Worm (Caenorhabditis elegans) whole organism, late embryonic: ENCODE results near the gene F09C6.10.

Experiments used
- K09A11.1 ChIP-seq: sonication (generic microtip); optimal IDR thresholded peaks from 2 replicates; lab custom pipeline; 2017; ENCODE audit warnings: antibody characterized with exemption, mild to moderate bottlenecking, missing genetic modification characterization, missing compliant biosample characterization; ENCODE audit not compliant: insufficient read depth
- elt-2 ChIP-seq: sonication (generic microtip); optimal IDR thresholded peaks from 2 replicates; lab custom pipeline; 2016; ENCODE audit warnings: missing genetic modification reagents, missing genetic modification characterization, missing compliant biosample characterization
- hlh-8 ChIP-seq: sonication (generic microtip); optimal IDR thresholded peaks from 2 replicates; lab custom pipeline; 2016; ENCODE audit warnings: missing genotype, missing genetic modification characterization, missing compliant biosample characterization
- madf-2 ChIP-seq: sonication (generic microtip); optimal IDR thresholded peaks from 2 replicates; lab custom pipeline; 2017; ENCODE audit warnings: missing genetic modification characterization, missing compliant biosample characterization
- nhr-11 ChIP-seq: fragments of 150-350 bp; optimal IDR thresholded peaks from 2 replicates; lab custom pipeline; 2014; ENCODE audit warnings: missing biosample characterization, missing genetic modification characterization
- pax-1 ChIP-seq: fragments of 150-350 bp; optimal IDR thresholded peaks from 2 replicates; lab custom pipeline; 2014; ENCODE audit warnings: missing biosample characterization, missing genetic modification characterization
- pha-4 ChIP-seq: fragments of 150-350 bp; optimal IDR thresholded peaks from 2 replicates; lab custom pipeline; 2018; ENCODE audit warnings: missing biosample characterization, missing genetic modification reagents, missing genetic modification characterization
- pqm-1 ChIP-seq: sonication (generic microtip); optimal IDR thresholded peaks from 2 replicates; lab custom pipeline; 2016; ENCODE audit warnings: missing genetic modification characterization, missing compliant biosample characterization
- unc-42 ChIP-seq: sonication (generic microtip); optimal IDR thresholded peaks from 2 replicates; lab custom pipeline; 2016; ENCODE audit warnings: missing genotype, missing genetic modification characterization, missing compliant biosample characterization

DNA sequence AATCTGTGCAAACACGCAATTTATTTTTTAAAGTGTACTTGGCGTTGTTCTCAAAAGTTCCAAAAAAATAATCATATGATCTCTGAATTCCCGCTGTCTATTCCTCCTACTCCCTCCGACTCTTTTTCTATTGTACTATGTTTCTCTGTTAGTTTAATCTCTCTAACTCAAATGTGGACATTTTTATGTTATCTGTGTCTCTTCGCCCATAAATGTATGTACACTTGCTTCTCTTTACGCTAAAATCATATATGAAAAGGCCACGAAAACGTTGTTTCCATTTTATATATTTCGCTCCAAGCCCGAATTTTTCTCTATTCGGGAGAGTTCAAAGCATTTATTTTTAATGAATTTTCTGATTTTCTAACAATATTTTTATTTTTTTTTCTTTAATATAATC is 5.1 kb downstream of the F09C6.10 start:
- TF ChIP-seq elt-2 (tag; lab: Kevin White, UChicago) (no peak), madf-2 (tag; lab: Kevin White, UChicago) (no peak), hlh-8 (tag; lab: Kevin White, UChicago) (no peak), pqm-1 (tag; lab: Kevin White, UChicago) (no peak), unc-42 (tag; lab: Kevin White, UChicago) (no peak), nhr-11 (tag; lab: Kevin White, UChicago) (no peak), pha-4 (tag; lab: Kevin White, UChicago) (no peak), pax-1 (tag; lab: Kevin White, UChicago) (no peak), K09A11.1 (tag; lab: Kevin White, UChicago) (no peak)
